Fruit fly (Drosophila melanogaster) whole organism, pupa: Measurements from ENCODE around the gene CG10232.

ENCODE experiments used
- CG10348 ChIP-seq: fragments of 200-800 bp; sonication (Bioruptor generic); IDR thresholded peaks from 2 replicates; pipeline ENCODE4 v1.3.6; 2022; ENCODE audit warnings: missing biosample characterization, missing genetic modification characterization
- CG12605 ChIP-seq: fragments of 200-800 bp; sonication (Bioruptor generic); IDR thresholded peaks from 2 replicates; pipeline ENCODE4 v1.3.6; 2022; ENCODE audit warnings: missing biosample characterization, missing genetic modification characterization
- CG13204 ChIP-seq: fragments of 200-800 bp; sonication (Bioruptor generic); optimal IDR thresholded peaks from 2 replicates; lab custom pipeline; 2018; ENCODE audit warnings: missing biosample characterization, mild to moderate bottlenecking, missing genetic modification characterization, moderate library complexity
- CG14655 ChIP-seq: fragments of 200-800 bp; sonication (Bioruptor generic); optimal IDR thresholded peaks from 3 replicates; lab custom pipeline; 2017; ENCODE audit warnings: mild to moderate bottlenecking, missing biosample characterization, missing genetic modification reagents, missing genetic modification characterization
- CG15710 ChIP-seq: fragments of 200-800 bp; sonication (Bioruptor generic); optimal IDR thresholded peaks from 2 replicates; lab custom pipeline; 2018; ENCODE audit warnings: missing biosample characterization, mild to moderate bottlenecking, missing genetic modification characterization, moderate library complexity
- CG17806 ChIP-seq: fragments of 200-800 bp; sonication (Bioruptor generic); optimal IDR thresholded peaks from 2 replicates; lab custom pipeline; 2018; ENCODE audit warnings: missing biosample characterization, mild to moderate bottlenecking, missing genetic modification characterization, moderate library complexity
- CG32121 ChIP-seq: fragments of 200-800 bp; sonication (Bioruptor generic); IDR thresholded peaks from 2 replicates; pipeline ENCODE4 v1.3.6; 2022; ENCODE audit warnings: missing biosample characterization, missing genetic modification characterization
- CG34367 ChIP-seq: fragments of 200-800 bp; sonication (Bioruptor generic); optimal IDR thresholded peaks from 2 replicates; lab custom pipeline; 2018; ENCODE audit warnings: missing biosample characterization, mild to moderate bottlenecking, missing genetic modification characterization
- CG4496 ChIP-seq: fragments of 200-800 bp; sonication (Bioruptor generic); IDR thresholded peaks from 3 replicates; pipeline ENCODE4 v1.3.6; 2022; ENCODE audit warnings: missing biosample characterization, missing genetic modification characterization
- CG8159 ChIP-seq: fragments of 200-800 bp; sonication (Bioruptor generic); optimal IDR thresholded peaks from 3 replicates; lab custom pipeline; 2018; ENCODE audit warnings: missing biosample characterization, mild to moderate bottlenecking, missing genetic modification characterization, moderate library complexity
- CG8301 ChIP-seq: fragments of 200-800 bp; sonication (Bioruptor generic); optimal IDR thresholded peaks from 2 replicates; lab custom pipeline; 2018; ENCODE audit warnings: missing biosample characterization, mild to moderate bottlenecking, missing genetic modification characterization
- CG9948 ChIP-seq: fragments of 200-800 bp; sonication (Bioruptor generic); optimal IDR thresholded peaks from 2 replicates; lab custom pipeline; 2018; ENCODE audit warnings: missing biosample characterization, mild to moderate bottlenecking, missing genetic modification characterization, moderate library complexity
- D1 ChIP-seq: fragments of 200-800 bp; sonication (Bioruptor generic); optimal IDR thresholded peaks from 2 replicates; lab custom pipeline; 2018; ENCODE audit warnings: missing biosample characterization, mild to moderate bottlenecking, missing genetic modification characterization, moderate library complexity
- EcR ChIP-seq: fragments of 200-800 bp; sonication (Bioruptor generic); optimal IDR thresholded peaks from 3 replicates; lab custom pipeline; 2019; ENCODE audit warnings: missing biosample characterization, missing genetic modification characterization, mild to moderate bottlenecking, moderate library complexity, missing genetic modification reagents
- Ets98B ChIP-seq: fragments of 200-800 bp; sonication (Bioruptor generic); IDR thresholded peaks from 2 replicates; pipeline ENCODE4 v1.3.6; 2022; ENCODE audit warnings: missing biosample characterization, missing genetic modification characterization
- Pif1A ChIP-seq: fragments of 200-800 bp; sonication (Bioruptor generic); optimal IDR thresholded peaks from 3 replicates; lab custom pipeline; 2016; ENCODE audit warnings: missing biosample characterization, missing genetic modification characterization
- Pif1B ChIP-seq: fragments of 200-800 bp; sonication (Bioruptor generic); optimal IDR thresholded peaks from 3 replicates; lab custom pipeline; 2016; ENCODE audit warnings: missing biosample characterization, missing genetic modification characterization
- Snoo ChIP-seq: fragments of 200-800 bp; sonication (Bioruptor generic); optimal IDR thresholded peaks from 3 replicates; lab custom pipeline; 2017; ENCODE audit warnings: missing biosample characterization, mild to moderate bottlenecking, missing genetic modification characterization, inconsistent platforms
- fd96Ca ChIP-seq: fragments of 200-800 bp; sonication (Bioruptor generic); IDR thresholded peaks from 3 replicates; pipeline ENCODE4 v1.3.6; 2022; ENCODE audit warnings: missing biosample characterization, missing genetic modification characterization
- gl ChIP-seq: fragments of 200-800 bp; sonication (Bioruptor generic); optimal IDR thresholded peaks from 2 replicates; lab custom pipeline; 2018; ENCODE audit warnings: missing biosample characterization, mild to moderate bottlenecking, missing genetic modification characterization
- rn ChIP-seq: fragments of 200-800 bp; sonication (Bioruptor generic); IDR thresholded peaks from 2 replicates; pipeline ENCODE4 v1.3.6; 2022; ENCODE audit warnings: missing biosample characterization, missing genetic modification characterization

CG10232 gene

dm6 chr3R:23722680-23723372, 1.4 kb upstream of the CG10232 start, which contains the start of gene CG10365:
TSS of gene CG10365 (plus strand) at chr3R:23723331.
- TF ChIP-seq CG32121 (GFP tag; lab: Robert Waterston, UW): peak; percentile 88
- TF ChIP-seq Pif1A: peak; percentile 70
- peak; percentile 87 for TF ChIP-seq Snoo (tag; lab: Kevin White, UChicago)
- peak; percentile 45 for TF ChIP-seq gl (tag; lab: Kevin White, UChicago)
- TF ChIP-seq CG34367: peak; percentile 86
- peak; percentile 96 for TF ChIP-seq CG9948 (tag; lab: Kevin White, UChicago)
- peak; percentile 93 for TF ChIP-seq CG12605 (GFP tag; lab: Robert Waterston, UW)
- TF ChIP-seq CG8159 (tag; lab: Kevin White, UChicago): peak; percentile 97
- TF ChIP-seq CG13204 (GFP tag; lab: Kevin White, UChicago): peak; percentile 55
- TF ChIP-seq CG10348 (GFP tag; lab: Robert Waterston, UW): no peak; the same call in 1 of the 2 replicates
- TF ChIP-seq rn (GFP tag; lab: Robert Waterston, UW): peak; percentile 86
- peak; percentile 78 for TF ChIP-seq Ets98B (GFP tag; lab: Robert Waterston, UW)
- peak; percentile 90 for TF ChIP-seq CG4496 (GFP tag; lab: Robert Waterston, UW)
- no peak for TF ChIP-seq fd96Ca (GFP tag; lab: Robert Waterston, UW)
- peak; percentile 41 for TF ChIP-seq EcR (GFP tag; lab: Kevin White, UChicago)
- TF ChIP-seq D1 (tag; lab: Kevin White, UChicago): peak; percentile 96
- peak; percentile 94 for TF ChIP-seq CG17806 (tag; lab: Kevin White, UChicago)
- TF ChIP-seq CG15710 (tag; lab: Kevin White, UChicago): peak; percentile 93
- peak; percentile 89 for TF ChIP-seq CG14655 (GFP tag; lab: Kevin White, UChicago)
- TF ChIP-seq CG8301: peak; percentile 94
- TF ChIP-seq Pif1B: peak; percentile 56

dm6 chr3R:23721936-23722335, 511 bp upstream of the CG10232 start:
- TF ChIP-seq CG9948 (tag; lab: Kevin White, UChicago) (no peak), D1 (tag; lab: Kevin White, UChicago) (peak; percentile 84)
- TF ChIP-seq, all 21 proteins: peak for 1

- TF ChIP-seq CG13204 (GFP tag; lab: Kevin White, UChicago): no peak
- no peak for TF ChIP-seq CG14655 (GFP tag; lab: Kevin White, UChicago)
- TF ChIP-seq CG9948 (tag; lab: Kevin White, UChicago): no peak
- TF ChIP-seq CG17806 (tag; lab: Kevin White, UChicago): no peak
- TF ChIP-seq Pif1B: no peak
- TF ChIP-seq Pif1A: no peak
- TF ChIP-seq CG32121 (GFP tag; lab: Robert Waterston, UW): no peak
- no peak for TF ChIP-seq CG15710 (tag; lab: Kevin White, UChicago)
- TF ChIP-seq EcR (GFP tag; lab: Kevin White, UChicago): no peak
- no peak for TF ChIP-seq CG34367
- no peak for TF ChIP-seq gl (tag; lab: Kevin White, UChicago)
- no peak for TF ChIP-seq D1 (tag; lab: Kevin White, UChicago)
- TF ChIP-seq Ets98B (GFP tag; lab: Robert Waterston, UW): no peak
Observed at dm6 chr3R:23718297-23718941, 3.0 kb downstream of the CG10232 start, which contains the start of gene nau. TSS of gene nau (minus strand) at chr3R:23718357.

dm6 chr3R:23714852-23715251, 6.6 kb downstream of the CG10232 start:
- TF ChIP-seq D1 (tag; lab: Kevin White, UChicago) (no peak), CG8159 (tag; lab: Kevin White, UChicago) (no peak), CG32121 (GFP tag; lab: Robert Waterston, UW) (no peak), CG14655 (GFP tag; lab: Kevin White, UChicago) (no peak), EcR (GFP tag; lab: Kevin White, UChicago) (no peak), Ets98B (GFP tag; lab: Robert Waterston, UW) (no peak), CG17806 (tag; lab: Kevin White, UChicago) (no peak), CG15710 (tag; lab: Kevin White, UChicago) (no peak), CG10348 (GFP tag; lab: Robert Waterston, UW) (no peak), fd96Ca (GFP tag; lab: Robert Waterston, UW) (no peak)

- peak; percentile 76 for TF ChIP-seq Pif1A
- TF ChIP-seq CG17806 (tag; lab: Kevin White, UChicago): peak; percentile 61
- TF ChIP-seq gl (tag; lab: Kevin White, UChicago): no peak
- 0 out of 2 replicates have a peak, but pooled peaks have one; percentile 45 for TF ChIP-seq rn (GFP tag; lab: Robert Waterston, UW)
- peak; percentile 74 for TF ChIP-seq CG8159 (tag; lab: Kevin White, UChicago)
- TF ChIP-seq CG32121 (GFP tag; lab: Robert Waterston, UW): no peak
- TF ChIP-seq D1 (tag; lab: Kevin White, UChicago): no peak
- TF ChIP-seq CG12605 (GFP tag; lab: Robert Waterston, UW): peak; percentile 64
- TF ChIP-seq CG15710 (tag; lab: Kevin White, UChicago): peak; percentile 73
- TF ChIP-seq fd96Ca (GFP tag; lab: Robert Waterston, UW): no peak
- peak; percentile 85 for TF ChIP-seq CG4496 (GFP tag; lab: Robert Waterston, UW)
- peak; percentile 51 for TF ChIP-seq CG14655 (GFP tag; lab: Kevin White, UChicago)
- TF ChIP-seq CG8301: peak; percentile 54
- peak; percentile 53 for TF ChIP-seq CG9948 (tag; lab: Kevin White, UChicago)
- no peak for TF ChIP-seq CG13204 (GFP tag; lab: Kevin White, UChicago)
- TF ChIP-seq CG34367: peak; percentile 70
- peak; percentile 78 for TF ChIP-seq Snoo (tag; lab: Kevin White, UChicago)
- no peak for TF ChIP-seq CG10348 (GFP tag; lab: Robert Waterston, UW)
- peak; percentile 75 for TF ChIP-seq Pif1B
- no peak for TF ChIP-seq EcR (GFP tag; lab: Kevin White, UChicago)
- peak; percentile 36; the same call in 1 of the 2 replicates for TF ChIP-seq Ets98B (GFP tag; lab: Robert Waterston, UW)
Observed at dm6 chr3R:23713901-23714300, 7.5 kb downstream of the CG10232 start.
